Fruit fly (Drosophila melanogaster): ENCODE data around the gene ppl.

ppl gene

dm6 chr3L:21280996-21281691, at the start of gene ppl:
Gene ppl (minus strand): TSS chr3L:21281506.
- TF ChIP-seq CG14655 (GFP tag; optimal IDR thresholded peaks at IDR 0.05) (no peak), EcR (GFP tag; optimal IDR thresholded peaks at IDR 0.05) (peak; percentile 77), CG8301 (tag; optimal IDR thresholded peaks at IDR 0.05) (no peak)

- TF ChIP-seq CG15710 (tag; optimal IDR thresholded peaks at IDR 0.05) (no peak), fd96Ca (GFP tag; IDR thresholded peaks at IDR 0.05) (no peak), CG13204 (GFP tag; optimal IDR thresholded peaks at IDR 0.05) (no peak), CG9948 (tag; optimal IDR thresholded peaks at IDR 0.05) (no peak), EcR (GFP tag; optimal IDR thresholded peaks at IDR 0.05) (no peak), CG8301 (tag; optimal IDR thresholded peaks at IDR 0.05) (no peak), CG12605 (GFP tag; IDR thresholded peaks at IDR 0.05) (no peak), D1 (tag; optimal IDR thresholded peaks at IDR 0.05) (no peak), gl (tag; optimal IDR thresholded peaks at IDR 0.05) (no peak), CG34367 (tag; optimal IDR thresholded peaks at IDR 0.05) (no peak), Snoo (tag; optimal IDR thresholded peaks at IDR 0.05) (no peak), CG17806 (tag; optimal IDR thresholded peaks at IDR 0.05) (no peak), CG32121 (GFP tag; IDR thresholded peaks at IDR 0.05) (no peak), CG10348 (GFP tag; IDR thresholded peaks at IDR 0.05) (no peak), CG8159 (tag; optimal IDR thresholded peaks at IDR 0.05) (no peak), CG14655 (GFP tag; optimal IDR thresholded peaks at IDR 0.05) (no peak), rn (GFP tag; IDR thresholded peaks at IDR 0.05) (no peak), CG4496 (GFP tag; IDR thresholded peaks at IDR 0.05) (no peak)
Measured at dm6 chr3L:21324724-21325123, 43.4 kb upstream of the ppl start.

DNA sequence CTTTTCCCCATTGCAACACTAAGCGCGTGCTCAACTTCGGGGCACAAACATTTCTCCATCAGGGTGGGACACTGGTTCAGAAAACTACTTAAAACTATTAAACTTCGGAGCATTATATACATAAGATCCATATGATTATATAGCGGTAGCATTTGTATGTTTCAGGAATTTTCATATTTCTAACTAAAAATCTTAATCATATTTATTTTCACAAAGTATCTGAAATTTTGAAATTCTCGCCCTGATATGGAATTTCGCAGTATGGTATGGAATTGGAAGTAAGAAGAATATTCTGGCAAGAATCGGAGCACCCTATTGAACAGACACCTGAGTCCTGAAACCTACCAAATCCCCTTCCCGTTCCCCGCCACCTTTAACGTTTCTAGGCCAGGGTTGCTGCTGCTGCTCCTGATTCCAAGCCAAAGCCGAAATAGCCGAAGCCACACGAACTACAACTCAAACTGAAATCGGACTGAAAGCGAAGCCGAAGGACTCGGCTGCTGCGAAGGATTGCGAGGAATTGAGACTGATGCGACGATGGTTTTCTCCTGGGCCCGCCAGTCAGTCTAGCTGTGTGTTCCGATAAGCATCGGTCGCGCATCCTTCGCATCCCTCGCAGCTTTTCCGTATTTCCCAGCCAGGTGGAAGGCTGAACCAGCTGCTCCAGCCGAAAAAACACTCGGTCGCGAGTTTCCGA, 40.6 kb upstream of the ppl start:
- TF ChIP-seq CG9948 (tag; optimal IDR thresholded peaks at IDR 0.05): no peak
- TF ChIP-seq CG8159 (tag; optimal IDR thresholded peaks at IDR 0.05): peak; percentile 70
- TF ChIP-seq gl (tag; optimal IDR thresholded peaks at IDR 0.05): no peak
- peak; percentile 5 for TF ChIP-seq Pif1B (GFP tag; optimal IDR thresholded peaks at IDR 0.05)
- TF ChIP-seq Pif1A (GFP tag; optimal IDR thresholded peaks at IDR 0.05): peak; percentile 62
- peak; percentile 36 for TF ChIP-seq CG34367 (tag; optimal IDR thresholded peaks at IDR 0.05)

DNA sequence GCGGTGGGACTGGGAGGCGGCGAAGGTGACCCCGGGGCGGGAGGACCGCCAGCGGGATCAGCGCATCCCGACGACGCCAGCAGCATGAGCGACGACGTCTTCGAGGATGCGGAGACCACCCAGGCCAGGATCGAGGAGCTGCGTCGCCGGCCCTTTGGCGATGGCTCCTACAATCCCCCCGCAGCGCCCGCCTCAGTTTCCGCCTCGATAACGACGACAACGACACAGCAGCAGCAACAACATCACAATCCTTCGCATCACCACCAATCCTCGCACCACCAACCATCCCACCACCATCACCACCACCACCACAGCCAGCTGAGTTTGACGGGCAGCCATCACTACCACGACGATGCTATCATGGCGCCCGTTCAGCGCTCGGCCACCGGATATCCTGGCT, 38.7 kb upstream of the ppl start:
- TF ChIP-seq CG13204 (GFP tag; optimal IDR thresholded peaks at IDR 0.05) (no peak), CG8301 (tag; optimal IDR thresholded peaks at IDR 0.05) (no peak), fd96Ca (GFP tag; IDR thresholded peaks at IDR 0.05) (no peak), D1 (tag; optimal IDR thresholded peaks at IDR 0.05) (no peak), CG8159 (tag; optimal IDR thresholded peaks at IDR 0.05) (no peak), CG17806 (tag; optimal IDR thresholded peaks at IDR 0.05) (no peak), CG34367 (tag; optimal IDR thresholded peaks at IDR 0.05) (no peak), CG15710 (tag; optimal IDR thresholded peaks at IDR 0.05) (no peak), CG12605 (GFP tag; IDR thresholded peaks at IDR 0.05) (no peak), CG10348 (GFP tag; IDR thresholded peaks at IDR 0.05) (no peak), rn (GFP tag; IDR thresholded peaks at IDR 0.05) (no peak), Snoo (tag; optimal IDR thresholded peaks at IDR 0.05) (no peak), gl (tag; optimal IDR thresholded peaks at IDR 0.05) (no peak)

DNA sequence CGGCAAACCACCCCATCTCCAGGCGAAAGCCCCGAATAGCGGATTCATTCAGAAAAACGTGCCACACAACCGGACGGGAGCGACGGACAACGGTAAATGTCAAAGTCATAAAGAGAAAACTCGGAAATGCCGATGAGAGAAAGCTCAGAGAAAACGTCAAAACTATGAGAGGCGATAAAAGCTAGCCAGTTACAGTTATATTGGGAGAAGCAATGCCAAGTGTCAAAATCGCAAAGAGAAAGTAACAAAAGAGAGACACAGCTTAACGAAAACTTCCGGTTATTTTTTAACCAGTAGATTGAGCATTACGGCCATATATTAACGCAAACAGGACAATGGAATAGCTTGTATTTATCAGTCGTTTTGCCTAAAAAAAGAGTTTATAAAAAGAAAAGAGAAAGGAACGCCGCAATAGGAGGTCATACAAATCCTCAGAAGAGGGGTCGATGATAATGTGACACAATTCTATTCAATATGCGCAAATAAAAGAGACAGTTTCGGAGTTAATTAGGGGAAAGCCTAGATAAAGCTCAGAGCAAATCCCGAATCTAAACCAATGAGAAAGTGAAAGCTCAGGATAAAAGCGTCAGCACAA, 38.1 kb upstream of the ppl start:
- no peak for TF ChIP-seq CG9948 (tag; optimal IDR thresholded peaks at IDR 0.05)
- TF ChIP-seq CG32121 (GFP tag; IDR thresholded peaks at IDR 0.05): no peak
- no peak for TF ChIP-seq CG10348 (GFP tag; IDR thresholded peaks at IDR 0.05)
- TF ChIP-seq CG8159 (tag; optimal IDR thresholded peaks at IDR 0.05): no peak
- no peak for TF ChIP-seq CG13204 (GFP tag; optimal IDR thresholded peaks at IDR 0.05)

dm6 chr3L:21318474-21318873, 37.2 kb upstream of the ppl start, which contains the start of gene Rab26:
Gene Rab26 (plus strand): TSS chr3L:21318774.
- TF ChIP-seq Snoo (tag; optimal IDR thresholded peaks at IDR 0.05) (no peak), CG9948 (tag; optimal IDR thresholded peaks at IDR 0.05) (no peak), CG15710 (tag; optimal IDR thresholded peaks at IDR 0.05) (no peak), CG17806 (tag; optimal IDR thresholded peaks at IDR 0.05) (no peak), gl (tag; optimal IDR thresholded peaks at IDR 0.05) (no peak), EcR (GFP tag; optimal IDR thresholded peaks at IDR 0.05) (no peak), CG8159 (tag; optimal IDR thresholded peaks at IDR 0.05) (no peak), CG12605 (GFP tag; IDR thresholded peaks at IDR 0.05) (no peak), Pif1A (GFP tag; optimal IDR thresholded peaks at IDR 0.05) (no peak), CG8301 (tag; optimal IDR thresholded peaks at IDR 0.05) (no peak), CG10348 (GFP tag; IDR thresholded peaks at IDR 0.05) (no peak), D1 (tag; optimal IDR thresholded peaks at IDR 0.05) (no peak)

Measured in whole organism, pupa.